Worm (Caenorhabditis elegans): Measurements from ENCODE around the gene ador-1.

DNA sequence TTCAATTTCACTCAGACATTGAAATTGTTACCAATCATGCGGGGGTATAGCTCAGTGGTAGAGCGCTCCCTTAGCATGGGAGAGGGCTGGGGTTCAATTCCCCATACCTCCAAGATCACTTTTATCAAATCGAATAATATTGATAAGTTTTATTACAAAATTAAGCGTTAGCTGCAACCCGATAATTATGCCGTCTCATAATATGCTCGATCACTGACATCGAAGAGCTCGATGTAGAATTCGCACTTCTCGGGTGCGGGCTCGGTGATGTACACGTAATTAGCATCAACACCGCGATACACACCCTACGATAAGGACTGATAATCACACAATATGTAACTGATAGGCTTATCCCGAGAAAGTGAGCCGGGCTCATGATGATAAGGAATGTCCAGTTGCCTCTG, 39.9 kb upstream of the ador-1 start:
- no peak for TF ChIP-seq nhr-76 (tag; optimal IDR thresholded peaks at IDR 0.05)
- TF ChIP-seq elt-3 (tag; optimal IDR thresholded peaks at IDR 0.05) = no peak
- no peak for TF ChIP-seq ZK546.5 (tag; optimal IDR thresholded peaks at IDR 0.05)
- TF ChIP-seq nhr-11 (tag; optimal IDR thresholded peaks at IDR 0.05) = no peak
- no peak for TF ChIP-seq unc-62 (GFP tag; optimal IDR thresholded peaks at IDR 0.05)
- TF ChIP-seq fkh-2 (tag; optimal IDR thresholded peaks at IDR 0.05) = no peak
- no peak for TF ChIP-seq egl-27 (tag; optimal IDR thresholded peaks at IDR 0.05)
